Fruit fly (Drosophila melanogaster): Measurements from ENCODE around the gene CG18675.

DNA sequence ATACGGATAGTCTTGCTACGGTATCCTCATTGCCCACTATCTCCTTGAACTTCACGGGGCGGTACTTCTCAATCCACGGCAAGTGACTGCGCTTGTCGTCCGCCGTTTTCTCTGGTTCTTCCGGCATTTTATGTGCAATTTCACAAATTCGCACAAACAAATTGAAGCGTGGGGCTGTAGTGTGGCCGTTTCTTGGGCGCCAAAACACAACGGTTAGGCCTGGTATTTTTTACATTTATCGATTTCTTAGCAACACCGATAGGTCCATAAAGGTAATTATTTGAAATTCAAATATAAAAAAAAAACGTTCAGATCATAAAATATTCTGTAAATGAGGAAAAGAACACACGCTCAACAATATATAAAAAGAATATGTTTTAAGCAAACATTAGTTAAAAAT, 37.8 kb upstream of the CG18675 start, which contains the start of gene RfC4:
- TF ChIP-seq CG8478 (optimal IDR thresholded peaks at IDR 0.05) (no peak), CTCF (optimal IDR thresholded peaks at IDR 0.05) (peak in 1 of 2 experiments; percentile 1)
